Worm (Caenorhabditis elegans) whole organism, early embryonic: ENCODE measurements around the gene Y39B6A.29.

ENCODE experiments used
- aly-1 ChIP-seq: sonication (generic microtip); optimal IDR thresholded peaks from 2 replicates; lab custom pipeline; 2016; ENCODE audit warnings: missing genetic modification characterization, missing compliant biosample characterization
- ama-1 ChIP-seq: fragments of 150-350 bp; optimal IDR thresholded peaks from 2 replicates; lab custom pipeline; 2014
- ceh-36 ChIP-seq: sonication (generic microtip); optimal IDR thresholded peaks from 2 replicates; lab custom pipeline; 2016; ENCODE audit warnings: missing genetic modification characterization, inconsistent platforms, missing compliant biosample characterization
- flt-1 ChIP-seq: fragments of 200-800 bp; sonication (Bioruptor generic); IDR thresholded peaks from 2 replicates; pipeline ENCODE4 v1.3.6; 2022; ENCODE audit warnings: missing genetic modification characterization, missing compliant biosample characterization
- hmbx-1 ChIP-seq: sonication (generic microtip); optimal IDR thresholded peaks from 2 replicates; lab custom pipeline; 2016; ENCODE audit warnings: mild to moderate bottlenecking, missing genetic modification characterization, missing compliant biosample characterization
- hmg-4 ChIP-seq: fragments of 200-800 bp; sonication (Bioruptor generic); optimal IDR thresholded peaks from 2 replicates; lab custom pipeline; 2018; ENCODE audit warnings: mild to moderate bottlenecking, missing genetic modification characterization, missing compliant biosample characterization
- pes-1 ChIP-seq: fragments of 200-800 bp; sonication (Bioruptor generic); IDR thresholded peaks from 2 replicates; pipeline ENCODE4 v1.3.6; 2022; ENCODE audit warnings: missing genetic modification reagents, missing genetic modification characterization, missing compliant biosample characterization
- scrt-1 ChIP-seq: fragments of 200-800 bp; sonication (Bioruptor generic); IDR thresholded peaks from 2 replicates; pipeline ENCODE4 v1.3.6; 2022; ENCODE audit warnings: missing genetic modification characterization, missing compliant biosample characterization
- sea-1 ChIP-seq: fragments of 200-800 bp; sonication (Bioruptor generic); conservative IDR thresholded peaks from 2 replicates; pipeline ENCODE4 v1.3.6; 2022; ENCODE audit warnings: missing genetic modification characterization, missing compliant biosample characterization
- tbx-37 ChIP-seq: fragments of 200-800 bp; sonication (Bioruptor generic); conservative IDR thresholded peaks from 2 replicates; pipeline ENCODE4 v1.3.6; 2022; ENCODE audit warnings: missing genetic modification reagents, missing genetic modification characterization, missing compliant biosample characterization
- tra-4 ChIP-seq: sonication (generic microtip); optimal IDR thresholded peaks from 2 replicates; lab custom pipeline; 2017; ENCODE audit warnings: missing genetic modification characterization, missing compliant biosample characterization

DNA sequence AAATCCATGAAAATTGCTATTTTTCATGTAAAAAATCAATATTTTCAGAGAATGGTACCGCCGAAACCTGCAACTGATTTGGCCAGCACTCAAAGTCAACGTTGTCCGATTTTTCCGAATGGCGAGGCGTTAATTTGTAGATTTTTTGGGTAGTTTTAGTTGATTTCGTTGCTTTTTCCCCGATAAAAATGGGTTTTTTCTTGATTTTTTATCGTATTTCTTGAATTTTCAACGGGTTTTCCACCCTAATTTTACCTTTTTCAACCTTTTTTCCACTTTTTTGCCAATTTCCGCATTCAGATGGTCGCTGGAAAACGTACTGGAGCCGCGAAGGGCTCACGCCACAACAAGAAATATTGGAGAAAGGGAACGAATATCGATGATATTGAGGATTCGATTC is 22.9 kb downstream of the Y39B6A.29 start, which contains the start of gene Y39B6A.33:
- TF ChIP-seq aly-1 (tag; lab: Kevin White, UChicago) (no peak), hmbx-1 (tag; lab: Kevin White, UChicago) (no peak), ama-1 (no peak), ceh-36 (no peak), sea-1 (GFP tag; lab: Robert Waterston, UW) (no peak), pes-1 (GFP tag; lab: Robert Waterston, UW) (no peak), flt-1 (GFP tag; lab: Robert Waterston, UW) (no peak), scrt-1 (GFP tag; lab: Robert Waterston, UW) (no peak), hmg-4 (GFP tag; lab: Kevin White, UChicago) (no peak), tbx-37 (GFP tag; lab: Robert Waterston, UW) (no peak), tra-4 (tag; lab: Kevin White, UChicago) (no peak)
